Fruit fly (Drosophila melanogaster) whole organism, wandering third instar larva: ENCODE results near the gene Pvf1.

Source experiments
- Abd-B ChIP-seq: fragments of >200 bp; optimal IDR thresholded peaks from 2 replicates; lab custom pipeline; 2017; ENCODE audit warnings: missing biosample characterization, missing genetic modification characterization
- HLH106 ChIP-seq: fragments of 200-800 bp; optimal IDR thresholded peaks from 3 replicates; lab custom pipeline; 2019; ENCODE audit warnings: missing biosample characterization, mild to moderate bottlenecking, missing genetic modification characterization, moderate library complexity
- Vsx2 ChIP-seq: fragments of 200-300, 225-300 bp; sonication (Bioruptor generic); optimal IDR thresholded peaks from 2 replicates; lab custom pipeline; 2018; ENCODE audit warnings: missing biosample characterization, missing genetic modification characterization; ENCODE audit not compliant: partially characterized antibody
- dmrt93B ChIP-seq: fragments of 200-800 bp; sonication (Bioruptor generic); optimal IDR thresholded peaks from 2 replicates; lab custom pipeline; 2018; ENCODE audit warnings: missing biosample characterization, mild to moderate bottlenecking, missing genetic modification characterization

- TF ChIP-seq dmrt93B (GFP tag; lab: Kevin White, UChicago) (no peak), Vsx2 (GFP tag; lab: Kevin White, UChicago) (no peak), HLH106 (no peak), Abd-B (no peak)
Measured at dm6 chrX:18835003-18835402, 2.5 kb downstream of the Pvf1 start.
